Fruit fly (Drosophila melanogaster) whole organism, embryonic: ENCODE results near the gene ND-MNLL.

Experiments
- Abd-B ChIP-seq: fragments of 200-800 bp; sonication (Bioruptor generic); optimal IDR thresholded peaks from 2 replicates; lab custom pipeline; 2018; ENCODE audit warnings: missing biosample characterization, mild to moderate bottlenecking, missing genetic modification characterization, moderate library complexity
- Adf1 ChIP-seq: fragments of 200-800 bp; sonication (Bioruptor generic); IDR thresholded peaks from 2 replicates; pipeline ENCODE4 v1.3.6; 2022; ENCODE audit warnings: missing biosample characterization, missing genetic modification characterization
- CG10267 ChIP-seq: fragments of 200-800 bp; sonication (Bioruptor generic); optimal IDR thresholded peaks from 2 replicates; lab custom pipeline; 2018; ENCODE audit warnings: missing biosample characterization, mild to moderate bottlenecking, missing genetic modification characterization, moderate library complexity
- CG15269 ChIP-seq: fragments of 200-800 bp; sonication (Bioruptor generic); optimal IDR thresholded peaks from 2 replicates; lab custom pipeline; 2018; ENCODE audit warnings: missing biosample characterization, mild to moderate bottlenecking, missing genetic modification characterization, moderate library complexity
- CG17385 ChIP-seq: fragments of 200-800 bp; sonication (Bioruptor generic); optimal IDR thresholded peaks from 3 replicates; lab custom pipeline; 2018; ENCODE audit warnings: missing biosample characterization, mild to moderate bottlenecking, missing genetic modification characterization
- CG1792 ChIP-seq: fragments of 200-800 bp; sonication (Bioruptor generic); optimal IDR thresholded peaks from 2 replicates; lab custom pipeline; 2016; ENCODE audit warnings: missing biosample characterization, missing genetic modification characterization
- CG2116 ChIP-seq: fragments of 200-800 bp; sonication (Bioruptor generic); optimal IDR thresholded peaks from 3 replicates; lab custom pipeline; 2018; ENCODE audit warnings: missing biosample characterization, mild to moderate bottlenecking, missing genetic modification characterization
- CG2120 ChIP-seq: fragments of 200-800 bp; sonication (Bioruptor generic); optimal IDR thresholded peaks from 3 replicates; lab custom pipeline; 2016; ENCODE audit warnings: missing biosample characterization, missing genetic modification characterization
- CG2678 ChIP-seq: fragments of 200-800 bp; sonication (Bioruptor generic); optimal IDR thresholded peaks from 3 replicates; lab custom pipeline; 2019; ENCODE audit warnings: missing biosample characterization, mild to moderate bottlenecking, missing genetic modification characterization, moderate library complexity
- CG4328 ChIP-seq: fragments of 200-800 bp; sonication (Bioruptor generic); optimal IDR thresholded peaks from 3 replicates; lab custom pipeline; 2017; ENCODE audit warnings: missing biosample characterization, missing genetic modification reagents, missing genetic modification characterization
- CG6175 ChIP-seq: fragments of 200-800 bp; sonication (Bioruptor generic); IDR thresholded peaks from 3 replicates; pipeline ENCODE4 v1.3.6; 2022; ENCODE audit warnings: missing biosample characterization, missing genetic modification characterization
- CG7786 ChIP-seq: fragments of 200-800 bp; sonication (Bioruptor generic); optimal IDR thresholded peaks from 2 replicates; lab custom pipeline; 2016; ENCODE audit warnings: missing biosample characterization, missing genetic modification characterization
- CG7928 ChIP-seq: fragments of 200-800 bp; sonication (Bioruptor generic); optimal IDR thresholded peaks from 2 replicates; lab custom pipeline; 2017; ENCODE audit warnings: missing biosample characterization, mild to moderate bottlenecking, missing genetic modification characterization
- CG7987 ChIP-seq: fragments of 200-800 bp; sonication (Bioruptor generic); optimal IDR thresholded peaks from 2 replicates; lab custom pipeline; 2018; ENCODE audit warnings: missing biosample characterization, mild to moderate bottlenecking, missing genetic modification characterization, moderate library complexity
- CG8089 ChIP-seq: fragments of 200-800 bp; sonication (Bioruptor generic); optimal IDR thresholded peaks from 3 replicates; lab custom pipeline; 2016; ENCODE audit warnings: missing biosample characterization, missing genetic modification characterization
- CG8944 ChIP-seq: fragments of 200-800 bp; sonication (Bioruptor generic); optimal IDR thresholded peaks from 3 replicates; lab custom pipeline; 2016; ENCODE audit warnings: missing biosample characterization, missing genetic modification characterization
- Doc3 ChIP-seq: fragments of 200-800 bp; sonication (Bioruptor generic); IDR thresholded peaks from 3 replicates; pipeline ENCODE4 v1.3.6; 2022; ENCODE audit warnings: missing biosample characterization, missing genetic modification characterization; ENCODE audit not compliant: partially characterized antibody
- Gug ChIP-seq: fragments of 200-800 bp; sonication (Bioruptor generic); IDR thresholded peaks from 4 replicates; pipeline ENCODE4 v1.3.6; 2022; ENCODE audit warnings: missing biosample characterization, missing genetic modification characterization
- HLHmδ ChIP-seq: fragments of 200-800 bp; sonication (Bioruptor generic); optimal IDR thresholded peaks from 2 replicates; lab custom pipeline; 2018; ENCODE audit warnings: missing biosample characterization, mild to moderate bottlenecking, missing genetic modification characterization, moderate library complexity
- HmgZ ChIP-seq: fragments of 200-800 bp; sonication (Bioruptor generic); optimal IDR thresholded peaks from 2 replicates; lab custom pipeline; 2018; ENCODE audit warnings: missing biosample characterization, mild to moderate bottlenecking, missing genetic modification characterization
- Lpt ChIP-seq: fragments of >200 bp; optimal IDR thresholded peaks from 2 replicates; lab custom pipeline; 2018; ENCODE audit warnings: missing biosample characterization, missing genetic modification characterization
- MBD-R2 ChIP-seq: fragments of 200-800 bp; sonication (Bioruptor generic); IDR thresholded peaks from 2 replicates; pipeline ENCODE4 v1.3.6; 2022; ENCODE audit warnings: missing biosample characterization, missing genetic modification characterization
- Mes4 ChIP-seq: fragments of 200-800 bp; sonication (Bioruptor generic); optimal IDR thresholded peaks from 2 replicates; lab custom pipeline; 2016; ENCODE audit warnings: missing biosample characterization, missing genetic modification characterization
- NK7.1 ChIP-seq: fragments of 200-800 bp; sonication (Bioruptor generic); optimal IDR thresholded peaks from 3 replicates; lab custom pipeline; 2016; ENCODE audit warnings: missing biosample characterization, missing genetic modification characterization
- Nf-YA ChIP-seq: fragments of 200-800 bp; sonication (Bioruptor generic); IDR thresholded peaks from 2 replicates; pipeline ENCODE4 v1.3.6; 2022; ENCODE audit warnings: missing biosample characterization, missing genetic modification characterization
- Optix ChIP-seq: fragments of 200-800 bp; sonication (Bioruptor generic); IDR thresholded peaks from 3 replicates; pipeline ENCODE4 v1.3.6; 2022; ENCODE audit warnings: missing biosample characterization, missing genetic modification characterization
- Scr ChIP-seq: fragments of 200-800 bp; sonication (Bioruptor generic); IDR thresholded peaks from 2 replicates; pipeline ENCODE4 v1.3.6; 2022; ENCODE audit warnings: missing biosample characterization, missing genetic modification characterization; ENCODE audit not compliant: partially characterized antibody
- Sin3A ChIP-seq: fragments of >200 bp; optimal IDR thresholded peaks from 2 replicates; lab custom pipeline; 2018
- Six4 ChIP-seq: fragments of 200-800 bp; sonication (Bioruptor generic); optimal IDR thresholded peaks from 2 replicates; lab custom pipeline; 2016; ENCODE audit warnings: missing biosample characterization, missing genetic modification characterization
- Stat92E ChIP-seq, 3 experiments: fragments of >200 bp in 2 of 3; fragments of 200-800 bp in 1 of 3; sonication (Bioruptor generic) in 1 of 3; optimal IDR thresholded peaks; 2 replicates each; lab custom pipeline; 2017 to 2019; ENCODE audit warnings: missing biosample characterization in 3 of 3, missing genetic modification characterization in 3 of 3, mild to moderate bottlenecking in 1 of 3, moderate library complexity in 1 of 3
- az2 ChIP-seq: fragments of 200-800 bp; sonication (Bioruptor generic); optimal IDR thresholded peaks from 3 replicates; lab custom pipeline; 2016; ENCODE audit warnings: missing biosample characterization, missing genetic modification characterization
- emc ChIP-seq: fragments of 200-800 bp; sonication (Bioruptor generic); optimal IDR thresholded peaks from 2 replicates; lab custom pipeline; 2016; ENCODE audit warnings: missing biosample characterization, missing genetic modification characterization
- gfzf ChIP-seq: fragments of 200-800 bp; sonication (Bioruptor generic); optimal IDR thresholded peaks from 2 replicates; lab custom pipeline; 2016; ENCODE audit warnings: missing biosample characterization, mild to moderate bottlenecking, missing genetic modification characterization, moderate library complexity
- h ChIP-seq: fragments of >200 bp; optimal IDR thresholded peaks from 2 replicates; lab custom pipeline; 2017
- hkb ChIP-seq, 2 experiments: fragments of 200-800 bp in 1 of 2; fragments of >200 bp in 1 of 2; sonication (Bioruptor generic) in 1 of 2; IDR thresholded peaks in 1 of 2; optimal IDR thresholded peaks in 1 of 2; 2 replicates each; pipeline versions ENCODE4 v1.3.6 to Lab custom; 2017 to 2022; ENCODE audit warnings: missing biosample characterization in 1 of 2, missing genetic modification characterization in 1 of 2
- insv ChIP-seq, 2 experiments: fragments of 200-800 bp; sonication (Bioruptor generic); optimal IDR thresholded peaks; 3 replicates each; lab custom pipeline; 2016 to 2018; ENCODE audit warnings: missing biosample characterization in 2 of 2, missing genetic modification characterization in 2 of 2
- jing ChIP-seq: fragments of 200-800 bp; sonication (Bioruptor generic); optimal IDR thresholded peaks from 2 replicates; lab custom pipeline; 2018; ENCODE audit warnings: missing biosample characterization, mild to moderate bottlenecking, missing genetic modification characterization
- nom ChIP-seq: fragments of 200-800 bp; sonication (Bioruptor generic); optimal IDR thresholded peaks from 2 replicates; lab custom pipeline; 2017; ENCODE audit warnings: missing biosample characterization, missing genetic modification characterization, mild to moderate bottlenecking, moderate library complexity, missing genetic modification reagents
- sisA ChIP-seq: fragments of 200-800 bp; sonication (Bioruptor generic); IDR thresholded peaks from 2 replicates; pipeline ENCODE4 v1.3.6; 2022; ENCODE audit warnings: missing biosample characterization, missing genetic modification characterization
- slp2 ChIP-seq: fragments of 200-800 bp; sonication (Bioruptor generic); optimal IDR thresholded peaks from 2 replicates; lab custom pipeline; 2016; ENCODE audit warnings: missing biosample characterization, missing genetic modification characterization
- sna ChIP-seq: fragments of 200-800 bp; sonication (Bioruptor generic); IDR thresholded peaks from 2 replicates; pipeline ENCODE4 v1.3.6; 2022; ENCODE audit warnings: missing biosample characterization, missing genetic modification characterization; ENCODE audit not compliant: partially characterized antibody
- sqz ChIP-seq: fragments of 200-800 bp; sonication (Bioruptor generic); optimal IDR thresholded peaks from 3 replicates; lab custom pipeline; 2018; ENCODE audit warnings: missing biosample characterization, mild to moderate bottlenecking, missing genetic modification characterization
- ssp ChIP-seq: fragments of 200-800 bp; sonication (Bioruptor generic); IDR thresholded peaks from 2 replicates; pipeline ENCODE4 v1.3.6; 2022; ENCODE audit warnings: missing biosample characterization, missing genetic modification characterization
- tll ChIP-seq, 2 experiments: fragments of 200-800 bp in 1 of 2; fragments of >200 bp in 1 of 2; sonication (Bioruptor generic) in 1 of 2; optimal IDR thresholded peaks; 2 replicates each; lab custom pipeline; 2017 to 2019; ENCODE audit warnings: missing biosample characterization in 2 of 2, missing genetic modification characterization in 2 of 2, mild to moderate bottlenecking in 1 of 2, moderate library complexity in 1 of 2
- twi ChIP-seq: fragments of 200-800 bp; optimal IDR thresholded peaks from 2 replicates; lab custom pipeline; 2019; ENCODE audit warnings: missing biosample characterization, mild to moderate bottlenecking, missing genetic modification characterization, moderate library complexity
- vnd ChIP-seq: fragments of 200-800 bp; sonication (Bioruptor generic); IDR thresholded peaks from 3 replicates; pipeline ENCODE4 v1.3.6; 2022; ENCODE audit warnings: missing biosample characterization, missing genetic modification characterization; ENCODE audit not compliant: partially characterized antibody
- zen2 ChIP-seq: fragments of 200-800 bp; sonication (Bioruptor generic); IDR thresholded peaks from 3 replicates; pipeline ENCODE4 v1.3.6; 2022; ENCODE audit warnings: missing biosample characterization, missing genetic modification characterization; ENCODE audit not compliant: partially characterized antibody
- zfh2 ChIP-seq: fragments of 200-800 bp; sonication (Bioruptor generic); optimal IDR thresholded peaks from 2 replicates; lab custom pipeline; 2016; ENCODE audit warnings: missing biosample characterization, missing genetic modification characterization

ND-MNLL gene

DNA sequence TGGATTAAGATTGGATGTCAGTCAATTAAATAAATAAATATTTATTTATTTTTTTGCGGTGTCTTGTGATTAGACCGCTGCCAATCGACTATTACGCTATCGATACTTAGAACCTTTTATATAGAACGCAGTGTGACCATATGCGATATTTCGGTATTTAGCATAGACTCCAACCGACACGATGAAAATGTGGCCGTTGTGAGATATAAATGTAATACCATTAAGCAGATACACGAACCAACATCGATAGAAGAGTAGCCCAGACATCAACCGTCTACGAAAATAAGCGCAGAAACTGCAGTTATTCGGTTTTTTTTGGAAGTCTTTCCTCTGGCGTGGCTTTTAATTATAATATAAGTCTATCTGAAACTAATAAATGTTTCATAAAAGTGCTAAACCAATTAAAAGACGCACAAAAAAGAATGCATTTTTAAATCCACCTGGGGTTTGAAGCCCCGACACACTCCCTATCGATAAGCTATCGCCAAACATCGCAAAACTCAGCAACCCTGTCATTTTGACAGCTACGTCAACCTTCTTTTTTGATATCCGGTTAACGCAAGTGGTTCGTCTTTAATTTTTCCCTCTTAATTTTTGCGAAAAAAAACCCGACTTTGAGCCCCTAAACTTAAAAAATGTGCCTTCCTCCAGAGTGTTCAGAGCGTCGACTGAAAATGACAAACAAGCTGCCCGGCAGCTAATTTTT, 39.8 kb upstream of the ND-MNLL start, which contains the start of the genes Dhdds and RpS14a (continued):
- peak; percentile 11 for TF ChIP-seq CG8089
- TF ChIP-seq ssp = no peak
- no peak for TF ChIP-seq sisA (GFP tag; lab: Robert Waterston, UW)
- TF ChIP-seq Scr (GFP tag; lab: Robert Waterston, UW) = peak; percentile 88
- TF ChIP-seq CG2120 (GFP tag; lab: Kevin White, UChicago) = peak; percentile 25
- peak; percentile 100 for TF ChIP-seq Sin3A (lab: Kevin White, UChicago)
- 0 out of 2 replicates have a peak, but pooled peaks have one; percentile 17 for TF ChIP-seq Nf-YA (GFP tag; lab: Robert Waterston, UW)
- peak; percentile 38 for TF ChIP-seq CG15269 (tag; lab: Kevin White, UChicago)
- TF ChIP-seq HLHmδ (GFP tag; lab: Kevin White, UChicago) = peak; percentile 77
- TF ChIP-seq Mes4 (GFP tag; lab: Kevin White, UChicago) = peak; percentile 71
- TF ChIP-seq sqz = peak; percentile 36
- TF ChIP-seq Adf1 = no peak
- TF ChIP-seq Optix (GFP tag; lab: Robert Waterston, UW) = no peak; the same call in 2 of the 3 replicates
- TF ChIP-seq emc (GFP tag; lab: Kevin White, UChicago) = peak; percentile 40
- TF ChIP-seq NK7.1 (GFP tag; lab: Kevin White, UChicago) = peak; percentile 28
- no peak for TF ChIP-seq jing (GFP tag; lab: Kevin White, UChicago)
- 0 out of 4 replicates have a peak, but pooled peaks have one; percentile 11 for TF ChIP-seq Gug
- peak; percentile 95 for TF ChIP-seq hkb (optimal IDR thresholded peaks at IDR 0.05; lab: Kevin White, UChicago)
- TF ChIP-seq hkb (GFP tag; IDR thresholded peaks at IDR 0.05; lab: Robert Waterston, UW) = peak; percentile 46; the same call in 1 of the 2 replicates
- peak; percentile 89 for TF ChIP-seq gfzf (GFP tag; lab: Kevin White, UChicago)
- no peak for TF ChIP-seq h (lab: Kevin White, UChicago)
- TF ChIP-seq slp2 (GFP tag; lab: Kevin White, UChicago) = peak; percentile 53
- peak; percentile 25 for TF ChIP-seq CG7786 (GFP tag; lab: Kevin White, UChicago)
- TF ChIP-seq CG8944 = no peak
- peak; percentile 17 for TF ChIP-seq az2
- TF ChIP-seq vnd = peak; percentile 75
- TF ChIP-seq zfh2 (GFP tag; lab: Kevin White, UChicago) = peak; percentile 61
- TF ChIP-seq CG1792 = no peak
- TF ChIP-seq CG2678 (tag; lab: Kevin White, UChicago) = no peak
- TF ChIP-seq CG2116 (GFP tag; lab: Kevin White, UChicago) = peak; percentile 97
- peak; percentile 69; the same call in 2 of the 3 replicates for TF ChIP-seq Doc3 (GFP tag; lab: Robert Waterston, UW)
- no peak for TF ChIP-seq CG6175 (GFP tag; lab: Robert Waterston, UW)
- TF ChIP-seq twi (tag; lab: Kevin White, UChicago) = peak; percentile 16
- peak; percentile 67 for TF ChIP-seq CG17385
- TF ChIP-seq zen2 (GFP tag; lab: Robert Waterston, UW) = peak; percentile 72; the same call in 2 of the 3 replicates
- peak; percentile 64 for TF ChIP-seq CG7987
- peak; percentile 62 for TF ChIP-seq CG7928 (GFP tag; lab: Kevin White, UChicago)
- TF ChIP-seq nom = peak; percentile 56
- peak; percentile 71 for TF ChIP-seq CG10267
- TF ChIP-seq MBD-R2 (GFP tag; lab: Robert Waterston, UW) = peak; percentile 49; the same call in 1 of the 2 replicates
- TF ChIP-seq HmgZ = no peak
- TF ChIP-seq Lpt (GFP tag; lab: Kevin White, UChicago) = no peak
- TF ChIP-seq Abd-B (GFP tag; lab: Kevin White, UChicago) = no peak
- peak in 1 of 3 experiments; percentile 44 for TF ChIP-seq Stat92E (GFP tag; optimal IDR thresholded peaks at IDR 0.05; lab: Kevin White, UChicago)
- peak; percentile 74 for TF ChIP-seq CG4328
- peak; percentile 11 for TF ChIP-seq Six4 (GFP tag; lab: Kevin White, UChicago)
- peak; percentile 19 to 85 for TF ChIP-seq tll (GFP tag; optimal IDR thresholded peaks at IDR 0.05; lab: Kevin White, UChicago)
- TF ChIP-seq sna (GFP tag; lab: Robert Waterston, UW) = peak; percentile 64; the same call in 1 of the 2 replicates
- peak in 1 of 2 experiments; percentile 67 for TF ChIP-seq insv (GFP tag; optimal IDR thresholded peaks at IDR 0.05; lab: Kevin White, UChicago)
